Fruit fly (Drosophila melanogaster): ENCODE results near the gene CG4375.
A peak's percentile ranks its signal among the peaks of the same experiment; 100 is the strongest.

Gene CG4375

DNA sequence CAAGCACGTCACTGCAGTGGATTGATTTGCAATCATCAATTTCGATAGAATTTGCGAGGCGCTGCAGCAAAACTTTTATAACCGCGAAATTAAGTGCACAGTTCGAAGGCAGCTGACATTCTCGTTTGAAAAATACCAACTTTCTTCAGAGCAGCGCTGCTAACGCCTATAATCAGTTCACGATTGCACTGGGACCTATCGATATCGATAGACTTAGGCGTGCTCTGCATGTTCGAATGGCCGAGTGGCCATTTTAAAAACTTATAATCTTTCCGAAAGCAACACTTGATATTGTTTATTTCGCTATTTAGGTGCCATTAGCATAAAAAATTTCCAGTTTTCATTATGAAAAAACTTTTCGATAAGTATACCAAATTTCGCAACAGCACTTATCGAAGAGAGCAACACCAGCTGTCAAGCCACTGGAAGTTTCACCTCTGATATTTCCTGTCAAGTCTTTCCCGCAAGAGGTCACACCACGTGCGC, 10.2 kb upstream of the CG4375 start, which contains the start of gene gNacalpha (continued):
- no peak for TF ChIP-seq ind (GFP tag; optimal IDR thresholded peaks at IDR 0.05)
- no peak for TF ChIP-seq CG17612 (GFP tag; IDR thresholded peaks at IDR 0.05)
- TF ChIP-seq CG15479 (GFP tag; optimal IDR thresholded peaks at IDR 0.05) = peak; percentile 36
- TF ChIP-seq ato (GFP tag; IDR thresholded peaks at IDR 0.05; ENCODE audit: partially characterized antibody) = no peak
- peak; percentile 82 for TF ChIP-seq CG2116 (GFP tag; optimal IDR thresholded peaks at IDR 0.05)
- TF ChIP-seq CG6791 (GFP tag; IDR thresholded peaks at IDR 0.05; ENCODE audit: partially characterized antibody) = no peak
- no peak for TF ChIP-seq cg (GFP tag; optimal IDR thresholded peaks at IDR 0.05)
- TF ChIP-seq lbe (GFP tag; optimal IDR thresholded peaks at IDR 0.05) = no peak

DNA sequence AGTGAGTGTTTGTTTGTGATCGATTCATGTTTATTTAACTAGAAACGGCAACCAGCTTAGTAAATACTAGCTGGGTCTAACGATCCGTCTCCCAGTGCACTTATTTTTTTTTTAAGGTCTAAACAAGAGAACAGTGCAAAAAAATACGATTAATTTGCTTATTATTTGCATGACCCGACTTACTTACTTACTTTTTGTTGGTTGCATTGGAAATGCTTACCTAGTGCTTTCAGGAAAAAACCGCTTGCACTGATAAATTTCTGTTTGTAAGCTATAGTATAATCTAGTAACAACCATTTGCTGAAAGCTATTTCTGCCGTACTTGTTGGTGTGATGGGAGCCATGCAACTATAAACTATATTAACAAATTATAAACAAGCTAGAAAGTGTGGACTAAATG, 17.8 kb downstream of the CG4375 start:
- TF ChIP-seq CG9817 (tag; optimal IDR thresholded peaks at IDR 0.05) (no peak), tx (GFP tag; optimal IDR thresholded peaks at IDR 0.05) (no peak), Jarid2 (GFP tag; optimal IDR thresholded peaks at IDR 0.05) (no peak), Poxn (GFP tag; IDR thresholded peaks at IDR 0.05) (no peak), CoRest (tag; optimal IDR thresholded peaks at IDR 0.05) (no peak), CG10543 (GFP tag; optimal IDR thresholded peaks at IDR 0.05) (no peak), fd3F (GFP tag; optimal IDR thresholded peaks at IDR 0.05) (no peak), sug (tag; optimal IDR thresholded peaks at IDR 0.05) (no peak), gce (GFP tag; IDR thresholded peaks at IDR 0.05) (no peak)

DNA sequence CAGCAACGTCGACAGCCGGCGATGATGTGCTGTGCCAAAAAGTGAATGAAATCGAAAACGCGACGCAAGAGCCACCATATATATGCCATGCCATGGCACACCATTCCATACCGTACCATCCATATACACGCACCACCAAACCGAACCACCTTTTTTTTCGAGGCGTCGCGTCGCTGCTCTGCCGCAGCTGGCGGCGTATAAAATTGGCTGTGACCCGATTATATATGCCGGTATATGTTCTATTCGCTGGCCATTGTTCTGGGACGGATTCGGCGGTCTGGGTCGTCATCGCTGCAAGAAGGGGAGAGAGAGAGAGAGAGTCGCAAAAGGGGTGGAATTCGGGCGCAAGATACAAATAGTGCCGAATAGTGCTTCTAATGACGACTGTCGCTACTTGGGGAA, 18.9 kb downstream of the CG4375 start:
- TF ChIP-seq abd-A (tag; optimal IDR thresholded peaks at IDR 0.05) (peak; percentile 79), pros (GFP tag; optimal IDR thresholded peaks at IDR 0.05) (peak; percentile 83), Deaf1 (tag; optimal IDR thresholded peaks at IDR 0.05) (peak; percentile 71), fd64A (GFP tag; optimal IDR thresholded peaks at IDR 0.05) (no peak), gsb-n (tag; optimal IDR thresholded peaks at IDR 0.05) (peak; percentile 97), so (GFP tag; IDR thresholded peaks at IDR 0.05) (peak; percentile 86; the same call in 2 of the 3 replicates), CG6689 (GFP tag; IDR thresholded peaks at IDR 0.05) (0 out of 2 replicates have a peak, but pooled peaks have one; percentile 11), CG2202 (tag; optimal IDR thresholded peaks at IDR 0.05) (no peak), CG2712 (tag; optimal IDR thresholded peaks at IDR 0.05) (peak; percentile 33), cg (GFP tag; optimal IDR thresholded peaks at IDR 0.05) (peak; percentile 32), ttk (GFP tag; IDR thresholded peaks at IDR 0.05) (0 out of 2 replicates have a peak, but pooled peaks have one; percentile 21), chinmo (GFP tag; IDR thresholded peaks at IDR 0.05; ENCODE audit: partially characterized antibody) (0 out of 4 replicates have a peak, but pooled peaks have one; percentile 70), sna (GFP tag; IDR thresholded peaks at IDR 0.05; ENCODE audit: partially characterized antibody) (0 out of 2 replicates have a peak, but pooled peaks have one; percentile 20), CG13894 (tag; optimal IDR thresholded peaks at IDR 0.05) (peak; percentile 85), slbo (GFP tag; IDR thresholded peaks at IDR 0.05) (no peak), CG15011 (GFP tag; optimal IDR thresholded peaks at IDR 0.05) (no peak), ftz-f1 (GFP tag; optimal IDR thresholded peaks at IDR 0.05) (peak; percentile 4), sqz (GFP tag; optimal IDR thresholded peaks at IDR 0.05) (peak; percentile 95), Vsx1 (GFP tag; optimal IDR thresholded peaks at IDR 0.05) (peak; percentile 19), twi (tag; optimal IDR thresholded peaks at IDR 0.05) (peak; percentile 32), Nf-YA (GFP tag; IDR thresholded peaks at IDR 0.05) (no peak), Bgb (GFP tag; IDR thresholded peaks at IDR 0.05; ENCODE audit: partially characterized antibody) (0 out of 2 replicates have a peak, but pooled peaks have one; percentile 11), lab (GFP tag; optimal IDR thresholded peaks at IDR 0.05) (peak; percentile 20), CG6175 (GFP tag; IDR thresholded peaks at IDR 0.05) (peak; percentile 54; the same call in 1 of the 3 replicates), CrebB (tag; optimal IDR thresholded peaks at IDR 0.05) (peak; percentile 2), Med (GFP tag) (peak; percentile 66), CG2199 (GFP tag; IDR thresholded peaks at IDR 0.05) (peak; percentile 60; the same call in 2 of the 3 replicates), onecut (GFP tag; IDR thresholded peaks at IDR 0.05) (peak; percentile 11; the same call in 1 of the 2 replicates), CG4820 (GFP tag; optimal IDR thresholded peaks at IDR 0.05) (no peak), PHDP (tag; optimal IDR thresholded peaks at IDR 0.05) (peak; percentile 6), kni (GFP tag; optimal IDR thresholded peaks at IDR 0.05) (peak; percentile 94)

All from whole organism, embryonic.